Fruit fly (Drosophila melanogaster) whole organism, pupa: ENCODE results near the gene Vm32E.

ENCODE experiments used
- CG10348 ChIP-seq: fragments of 200-800 bp; sonication (Bioruptor generic); IDR thresholded peaks from 2 replicates; pipeline ENCODE4 v1.3.6; 2022; ENCODE audit warnings: missing biosample characterization, missing genetic modification characterization
- CG12605 ChIP-seq: fragments of 200-800 bp; sonication (Bioruptor generic); IDR thresholded peaks from 2 replicates; pipeline ENCODE4 v1.3.6; 2022; ENCODE audit warnings: missing biosample characterization, missing genetic modification characterization
- CG13204 ChIP-seq: fragments of 200-800 bp; sonication (Bioruptor generic); optimal IDR thresholded peaks from 2 replicates; lab custom pipeline; 2018; ENCODE audit warnings: missing biosample characterization, mild to moderate bottlenecking, missing genetic modification characterization, moderate library complexity
- CG14655 ChIP-seq: fragments of 200-800 bp; sonication (Bioruptor generic); optimal IDR thresholded peaks from 3 replicates; lab custom pipeline; 2017; ENCODE audit warnings: mild to moderate bottlenecking, missing biosample characterization, missing genetic modification reagents, missing genetic modification characterization
- CG15710 ChIP-seq: fragments of 200-800 bp; sonication (Bioruptor generic); optimal IDR thresholded peaks from 2 replicates; lab custom pipeline; 2018; ENCODE audit warnings: missing biosample characterization, mild to moderate bottlenecking, missing genetic modification characterization, moderate library complexity
- CG17806 ChIP-seq: fragments of 200-800 bp; sonication (Bioruptor generic); optimal IDR thresholded peaks from 2 replicates; lab custom pipeline; 2018; ENCODE audit warnings: missing biosample characterization, mild to moderate bottlenecking, missing genetic modification characterization, moderate library complexity
- CG32121 ChIP-seq: fragments of 200-800 bp; sonication (Bioruptor generic); IDR thresholded peaks from 2 replicates; pipeline ENCODE4 v1.3.6; 2022; ENCODE audit warnings: missing biosample characterization, missing genetic modification characterization
- CG34367 ChIP-seq: fragments of 200-800 bp; sonication (Bioruptor generic); optimal IDR thresholded peaks from 2 replicates; lab custom pipeline; 2018; ENCODE audit warnings: missing biosample characterization, mild to moderate bottlenecking, missing genetic modification characterization
- CG4496 ChIP-seq: fragments of 200-800 bp; sonication (Bioruptor generic); IDR thresholded peaks from 3 replicates; pipeline ENCODE4 v1.3.6; 2022; ENCODE audit warnings: missing biosample characterization, missing genetic modification characterization
- CG8159 ChIP-seq: fragments of 200-800 bp; sonication (Bioruptor generic); optimal IDR thresholded peaks from 3 replicates; lab custom pipeline; 2018; ENCODE audit warnings: missing biosample characterization, mild to moderate bottlenecking, missing genetic modification characterization, moderate library complexity
- CG8301 ChIP-seq: fragments of 200-800 bp; sonication (Bioruptor generic); optimal IDR thresholded peaks from 2 replicates; lab custom pipeline; 2018; ENCODE audit warnings: missing biosample characterization, mild to moderate bottlenecking, missing genetic modification characterization
- CG9948 ChIP-seq: fragments of 200-800 bp; sonication (Bioruptor generic); optimal IDR thresholded peaks from 2 replicates; lab custom pipeline; 2018; ENCODE audit warnings: missing biosample characterization, mild to moderate bottlenecking, missing genetic modification characterization, moderate library complexity
- D1 ChIP-seq: fragments of 200-800 bp; sonication (Bioruptor generic); optimal IDR thresholded peaks from 2 replicates; lab custom pipeline; 2018; ENCODE audit warnings: missing biosample characterization, mild to moderate bottlenecking, missing genetic modification characterization, moderate library complexity
- EcR ChIP-seq: fragments of 200-800 bp; sonication (Bioruptor generic); optimal IDR thresholded peaks from 3 replicates; lab custom pipeline; 2019; ENCODE audit warnings: missing biosample characterization, missing genetic modification characterization, mild to moderate bottlenecking, moderate library complexity, missing genetic modification reagents
- Ets98B ChIP-seq: fragments of 200-800 bp; sonication (Bioruptor generic); IDR thresholded peaks from 2 replicates; pipeline ENCODE4 v1.3.6; 2022; ENCODE audit warnings: missing biosample characterization, missing genetic modification characterization
- Pif1A ChIP-seq: fragments of 200-800 bp; sonication (Bioruptor generic); optimal IDR thresholded peaks from 3 replicates; lab custom pipeline; 2016; ENCODE audit warnings: missing biosample characterization, missing genetic modification characterization
- Pif1B ChIP-seq: fragments of 200-800 bp; sonication (Bioruptor generic); optimal IDR thresholded peaks from 3 replicates; lab custom pipeline; 2016; ENCODE audit warnings: missing biosample characterization, missing genetic modification characterization
- Snoo ChIP-seq: fragments of 200-800 bp; sonication (Bioruptor generic); optimal IDR thresholded peaks from 3 replicates; lab custom pipeline; 2017; ENCODE audit warnings: missing biosample characterization, mild to moderate bottlenecking, missing genetic modification characterization, inconsistent platforms
- fd96Ca ChIP-seq: fragments of 200-800 bp; sonication (Bioruptor generic); IDR thresholded peaks from 3 replicates; pipeline ENCODE4 v1.3.6; 2022; ENCODE audit warnings: missing biosample characterization, missing genetic modification characterization
- gl ChIP-seq: fragments of 200-800 bp; sonication (Bioruptor generic); optimal IDR thresholded peaks from 2 replicates; lab custom pipeline; 2018; ENCODE audit warnings: missing biosample characterization, mild to moderate bottlenecking, missing genetic modification characterization
- rn ChIP-seq: fragments of 200-800 bp; sonication (Bioruptor generic); IDR thresholded peaks from 2 replicates; pipeline ENCODE4 v1.3.6; 2022; ENCODE audit warnings: missing biosample characterization, missing genetic modification characterization

Gene Vm32E

DNA sequence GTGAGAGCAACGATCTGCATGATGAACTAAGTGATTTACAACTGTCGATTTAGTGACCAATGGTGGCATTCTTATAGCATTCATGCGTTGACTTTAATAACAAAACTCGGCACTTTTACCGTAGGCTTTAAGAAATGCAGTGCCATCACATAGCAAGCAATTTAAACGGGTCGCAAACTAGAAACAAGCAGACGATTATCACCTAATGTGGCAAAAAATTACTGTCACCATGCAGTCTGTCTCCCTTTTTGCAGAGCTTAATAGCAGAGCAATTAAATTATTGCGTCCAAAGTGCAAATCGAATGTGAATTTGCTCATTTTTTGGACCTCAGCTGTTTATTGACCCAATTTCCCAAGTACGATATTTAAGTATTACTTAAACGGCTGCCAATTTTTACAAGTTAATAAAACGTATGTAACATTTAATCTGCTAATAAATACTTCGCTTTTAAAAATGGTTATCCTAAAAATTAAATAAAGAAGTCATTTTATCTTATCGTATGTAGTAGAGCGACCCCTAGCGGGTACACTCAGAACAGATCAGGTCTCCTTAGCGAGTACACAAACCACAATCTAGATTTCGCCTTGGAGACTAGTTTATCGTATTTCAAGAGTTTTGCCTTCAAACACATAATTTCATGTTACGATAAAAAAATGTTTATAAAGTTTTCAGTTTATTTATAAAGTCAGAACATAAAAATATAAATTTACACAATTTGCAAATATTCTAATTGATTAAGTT is at the start of gene Vm32E:
Gene Vm32E, minus strand, starts transcription at position 51 of the 742 bp plus-strand sequence.
- peak; percentile 78 for TF ChIP-seq D1 (tag; lab: Kevin White, UChicago)
- no peak for TF ChIP-seq CG8301 (tag; lab: Kevin White, UChicago)
- TF ChIP-seq CG34367 (tag; lab: Kevin White, UChicago), result no peak

DNA sequence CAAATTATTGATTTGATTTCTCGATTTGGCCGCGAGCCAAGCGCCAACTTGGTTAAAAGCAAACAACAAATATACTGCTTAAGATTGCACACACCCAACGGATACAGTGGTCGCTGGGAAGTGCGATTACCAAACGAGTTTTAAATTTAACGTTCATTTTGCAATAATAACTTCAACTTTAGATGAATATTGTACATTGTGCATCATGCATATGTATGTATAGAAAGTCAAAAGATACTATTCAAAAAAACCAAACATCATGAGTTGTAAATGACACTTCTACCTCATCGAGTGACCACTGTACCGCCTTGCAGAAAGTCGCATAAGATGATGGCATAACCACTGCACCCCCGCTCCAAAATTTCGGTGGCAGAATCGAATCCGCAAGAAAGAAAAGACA is 49.3 kb upstream of the Vm32E start:
- TF ChIP-seq D1 (tag; lab: Kevin White, UChicago) (no peak), CG34367 (tag; lab: Kevin White, UChicago) (no peak), CG17806 (tag; lab: Kevin White, UChicago) (peak; percentile 17), CG32121 (no peak; the same call in 1 of the 2 replicates), CG15710 (peak; percentile 34), gl (tag; lab: Kevin White, UChicago) (no peak), Ets98B (GFP tag; lab: Robert Waterston, UW) (peak; percentile 32; the same call in 1 of the 2 replicates), Snoo (tag; lab: Kevin White, UChicago) (peak; percentile 50), fd96Ca (GFP tag; lab: Robert Waterston, UW) (no peak; the same call in 2 of the 3 replicates), Pif1B (GFP tag; lab: Kevin White, UChicago) (peak; percentile 10), CG8301 (tag; lab: Kevin White, UChicago) (peak; percentile 43), CG14655 (peak; percentile 38), CG8159 (peak; percentile 17), EcR (GFP tag; lab: Kevin White, UChicago) (no peak), CG4496 (peak; percentile 27; the same call in 1 of the 3 replicates), CG9948 (tag; lab: Kevin White, UChicago) (peak; percentile 44)

- peak; percentile 74 for TF ChIP-seq Pif1B (GFP tag; lab: Kevin White, UChicago)
- peak; percentile 39 for TF ChIP-seq gl (tag; lab: Kevin White, UChicago)
- peak; percentile 75 for TF ChIP-seq CG8301 (tag; lab: Kevin White, UChicago)
- peak; percentile 53 for TF ChIP-seq rn (GFP tag; lab: Robert Waterston, UW)
- peak; percentile 57 for TF ChIP-seq CG12605
- TF ChIP-seq CG17806 (tag; lab: Kevin White, UChicago), result peak; percentile 88
- peak; percentile 85 for TF ChIP-seq CG15710
- peak; percentile 74 for TF ChIP-seq Snoo (tag; lab: Kevin White, UChicago)
- TF ChIP-seq CG4496, result peak; percentile 70; the same call in 2 of the 3 replicates
- peak; percentile 79 for TF ChIP-seq CG34367 (tag; lab: Kevin White, UChicago)
- TF ChIP-seq D1 (tag; lab: Kevin White, UChicago), result peak; percentile 86
- peak; percentile 15; the same call in 1 of the 3 replicates for TF ChIP-seq fd96Ca (GFP tag; lab: Robert Waterston, UW)
- peak; percentile 79 for TF ChIP-seq Pif1A (GFP tag; lab: Kevin White, UChicago)
- TF ChIP-seq Ets98B (GFP tag; lab: Robert Waterston, UW), result peak; percentile 61
- TF ChIP-seq CG9948 (tag; lab: Kevin White, UChicago), result peak; percentile 87
- no peak for TF ChIP-seq EcR (GFP tag; lab: Kevin White, UChicago)
- TF ChIP-seq CG10348 (GFP tag; lab: Robert Waterston, UW), result no peak
- peak; percentile 88 for TF ChIP-seq CG8159
- peak; percentile 61 for TF ChIP-seq CG13204
- TF ChIP-seq CG14655, result peak; percentile 84
- TF ChIP-seq CG32121, result peak; percentile 70
Measured at dm6 chr2L:11219446-11220038, 48.1 kb upstream of the Vm32E start.

dm6 chr2L:11218918-11219317 is 47.5 kb upstream of the Vm32E start:
- TF ChIP-seq fd96Ca (GFP tag; lab: Robert Waterston, UW), result no peak

- TF ChIP-seq CG32121, result peak; percentile 45
- TF ChIP-seq CG9948 (tag; lab: Kevin White, UChicago), result no peak
- TF ChIP-seq CG14655, result peak; percentile 27
- peak; percentile 62; the same call in 2 of the 3 replicates for TF ChIP-seq CG4496
- peak; percentile 44; the same call in 1 of the 2 replicates for TF ChIP-seq rn (GFP tag; lab: Robert Waterston, UW)
- peak; percentile 15; the same call in 1 of the 2 replicates for TF ChIP-seq CG12605
- no peak for TF ChIP-seq EcR (GFP tag; lab: Kevin White, UChicago)
- TF ChIP-seq CG17806 (tag; lab: Kevin White, UChicago), result no peak
- TF ChIP-seq CG8159, result no peak
- peak; percentile 22 for TF ChIP-seq CG13204
- TF ChIP-seq Ets98B (GFP tag; lab: Robert Waterston, UW), result peak; percentile 6; the same call in 1 of the 2 replicates
- TF ChIP-seq CG10348 (GFP tag; lab: Robert Waterston, UW), result no peak
- TF ChIP-seq Snoo (tag; lab: Kevin White, UChicago), result no peak
- peak; percentile 72 for TF ChIP-seq fd96Ca (GFP tag; lab: Robert Waterston, UW)
Measured at dm6 chr2L:11210970-11211967, 39.8 kb upstream of the Vm32E start.
